Worm (Caenorhabditis elegans) whole organism, L4 larva: ENCODE data around the gene atf-6.
A peak's percentile ranks its signal among the peaks of the same experiment; 100 is the strongest.

Source experiments
- D1046.2 ChIP-seq: fragments of 200-800 bp; sonication (Bioruptor generic); IDR thresholded peaks from 2 replicates; pipeline ENCODE4 v1.3.6; 2022; ENCODE audit warnings: missing genetic modification characterization, missing compliant biosample characterization
- F10B5.3 ChIP-seq: sonication (generic microtip); optimal IDR thresholded peaks from 2 replicates; lab custom pipeline; 2016; ENCODE audit warnings: mild to moderate bottlenecking, missing genetic modification characterization, missing compliant biosample characterization
- F26F4.8 ChIP-seq: fragments of 200-800 bp; sonication (Bioruptor generic); conservative IDR thresholded peaks from 2 replicates; pipeline ENCODE4 v1.3.6; 2022; ENCODE audit warnings: missing genetic modification characterization, missing compliant biosample characterization
- F37D6.2 ChIP-seq: sonication (generic microtip); optimal IDR thresholded peaks from 2 replicates; lab custom pipeline; 2016; ENCODE audit warnings: mild to moderate bottlenecking, missing genetic modification characterization, missing compliant biosample characterization
- T20F7.1 ChIP-seq: fragments of 200-800 bp; sonication (Bioruptor generic); optimal IDR thresholded peaks from 2 replicates; lab custom pipeline; 2018; ENCODE audit warnings: mild to moderate bottlenecking, missing genetic modification characterization, missing compliant biosample characterization
- Y5F2A.4 ChIP-seq: fragments of 200-800 bp; sonication (Bioruptor generic); optimal IDR thresholded peaks from 2 replicates; lab custom pipeline; 2018; ENCODE audit warnings: mild to moderate bottlenecking, missing genetic modification characterization, missing compliant biosample characterization
- Y75B8A.6 ChIP-seq: fragments of 200-800 bp; sonication (Bioruptor generic); IDR thresholded peaks from 2 replicates; pipeline ENCODE4 v1.3.6; 2022; ENCODE audit warnings: missing genetic modification reagents, missing genetic modification characterization, missing compliant biosample characterization
- ZK337.2 ChIP-seq: fragments of 200-800 bp; sonication (Bioruptor generic); IDR thresholded peaks from 2 replicates; pipeline ENCODE4 v1.3.6; 2022; ENCODE audit warnings: missing genetic modification reagents, missing genetic modification characterization, missing compliant biosample characterization
- ZK546.5 ChIP-seq, 2 experiments: sonication (generic microtip); optimal IDR thresholded peaks; 2 replicates each; lab custom pipeline; 2017; ENCODE audit warnings: missing biosample characterization in 2 of 2, missing genetic modification characterization in 2 of 2
- aha-1 ChIP-seq: fragments of 150-350 bp; peaks from one replicate; lab custom pipeline; 2014; ENCODE audit warnings: missing biosample characterization, missing genetic modification characterization
- attf-4 ChIP-seq: sonication (generic microtip); optimal IDR thresholded peaks from 3 replicates; lab custom pipeline; 2017; ENCODE audit warnings: missing biosample characterization, missing genetic modification characterization
- ceh-20 ChIP-seq: fragments of 200-800 bp; sonication (Bioruptor generic); IDR thresholded peaks from 2 replicates; pipeline ENCODE4 v1.3.6; 2022; ENCODE audit warnings: missing genetic modification reagents, missing genetic modification characterization, missing compliant biosample characterization
- ceh-44 ChIP-seq: fragments of 200-800 bp; sonication (Bioruptor generic); IDR thresholded peaks from 2 replicates; pipeline ENCODE4 v1.3.6; 2022; ENCODE audit warnings: missing genetic modification reagents, missing genetic modification characterization, missing compliant biosample characterization
- ceh-82 ChIP-seq: sonication (generic microtip); optimal IDR thresholded peaks from 2 replicates; lab custom pipeline; 2017; ENCODE audit warnings: missing biosample characterization, missing genetic modification characterization
- ces-1 ChIP-seq: fragments of 150-350 bp; sonication (generic microtip); optimal IDR thresholded peaks from 4 replicates; lab custom pipeline; 2014; ENCODE audit warnings: missing biosample characterization, missing genetic modification reagents, missing genetic modification characterization
- cey-2 ChIP-seq: sonication (generic microtip); optimal IDR thresholded peaks from 3 replicates; lab custom pipeline; 2017; ENCODE audit warnings: missing genetic modification characterization, mild to moderate bottlenecking, missing compliant biosample characterization, antibody characterized with exemption, borderline replicate concordance; ENCODE audit not compliant: insufficient read depth
- ctbp-1 ChIP-seq: fragments of 200-800 bp; sonication (Bioruptor generic); IDR thresholded peaks from 2 replicates; pipeline ENCODE4 v1.3.6; 2022; ENCODE audit warnings: missing genetic modification reagents, missing genetic modification characterization, missing compliant biosample characterization
- daf-12 ChIP-seq: fragments of 150-350 bp; optimal IDR thresholded peaks from 2 replicates; lab custom pipeline; 2014; ENCODE audit warnings: missing biosample characterization, missing genetic modification reagents, missing genetic modification characterization
- dmd-6 ChIP-seq: fragments of 200-800 bp; sonication (Bioruptor generic); IDR thresholded peaks from 2 replicates; pipeline ENCODE4 v1.3.6; 2022; ENCODE audit warnings: missing genetic modification reagents, missing genetic modification characterization, missing compliant biosample characterization
- dpl-1 ChIP-seq: fragments of 150-350 bp; optimal IDR thresholded peaks from 2 replicates; lab custom pipeline; 2014; ENCODE audit warnings: missing biosample characterization, missing genetic modification reagents, missing genetic modification characterization
- duxl-1 ChIP-seq: sonication (generic microtip); optimal IDR thresholded peaks from 2 replicates; lab custom pipeline; 2016; ENCODE audit warnings: mild to moderate bottlenecking, missing genetic modification characterization, moderate library complexity, missing compliant biosample characterization; ENCODE audit not compliant: poor library complexity
- egl-43 ChIP-seq: fragments of 200-800 bp; sonication (Bioruptor generic); IDR thresholded peaks from 2 replicates; pipeline ENCODE4 v1.3.6; 2022; ENCODE audit warnings: missing genetic modification reagents, missing genetic modification characterization, missing compliant biosample characterization
- hif-1 ChIP-seq, 2 experiments: sonication (generic microtip); optimal IDR thresholded peaks; 2 replicates each; lab custom pipeline; 2016 to 2017; ENCODE audit warnings: missing compliant biosample characterization in 2 of 2, missing genetic modification characterization in 2 of 2, missing genetic modification reagents in 2 of 2, missing genotype in 2 of 2, mild to moderate bottlenecking in 1 of 2
- hlh-11 ChIP-seq: fragments of 200-800 bp; sonication (Bioruptor generic); optimal IDR thresholded peaks from 2 replicates; lab custom pipeline; 2018; ENCODE audit warnings: mild to moderate bottlenecking, missing genetic modification characterization, missing compliant biosample characterization
- hmg-1.1 ChIP-seq: fragments of 200-800 bp; sonication (Bioruptor generic); IDR thresholded peaks from 2 replicates; pipeline ENCODE4 v1.3.6; 2022; ENCODE audit warnings: missing genetic modification reagents, missing genetic modification characterization, missing compliant biosample characterization
- jun-1 ChIP-seq: fragments of 150-350 bp; optimal IDR thresholded peaks from 2 replicates; lab custom pipeline; 2014; ENCODE audit warnings: missing biosample characterization, missing genetic modification reagents, missing genetic modification characterization
- lim-7 ChIP-seq: fragments of 200-800 bp; sonication (Bioruptor generic); IDR thresholded peaks from 2 replicates; pipeline ENCODE4 v1.3.6; 2022; ENCODE audit warnings: missing genetic modification characterization, missing compliant biosample characterization
- lin-1 ChIP-seq: fragments of 200-800 bp; sonication (Bioruptor generic); IDR thresholded peaks from 2 replicates; pipeline ENCODE4 v1.3.6; 2022; ENCODE audit warnings: missing genetic modification reagents, missing genetic modification characterization, missing compliant biosample characterization
- lin-13 ChIP-seq: fragments of 150-350 bp; optimal IDR thresholded peaks from 2 replicates; lab custom pipeline; 2014; ENCODE audit warnings: missing biosample characterization, missing genetic modification reagents, missing genetic modification characterization
- lin-15B ChIP-seq: fragments of 150-350 bp; sonication (generic microtip); optimal IDR thresholded peaks from 3 replicates; lab custom pipeline; 2014; ENCODE audit warnings: missing biosample characterization, missing genetic modification characterization
- lin-38 ChIP-seq: fragments of 200-800 bp; sonication (Bioruptor generic); IDR thresholded peaks from 2 replicates; pipeline ENCODE4 v1.3.6; 2022; ENCODE audit warnings: missing genetic modification reagents, missing genetic modification characterization, missing compliant biosample characterization
- lir-3 ChIP-seq: sonication (generic microtip); optimal IDR thresholded peaks from 2 replicates; lab custom pipeline; 2016; ENCODE audit warnings: mild to moderate bottlenecking, missing genetic modification characterization, missing compliant biosample characterization
- lsy-2 ChIP-seq, 2 experiments: fragments of 150-350 bp in 1 of 2; sonication (generic microtip) in 1 of 2; optimal IDR thresholded peaks; 2 replicates each; lab custom pipeline; 2014 to 2017; ENCODE audit warnings: missing biosample characterization in 2 of 2, missing genetic modification characterization in 2 of 2
- madf-9 ChIP-seq: fragments of 200-800 bp; sonication (Bioruptor generic); conservative IDR thresholded peaks from 2 replicates; pipeline ENCODE4 v1.3.6; 2022; ENCODE audit warnings: missing genetic modification reagents, missing genetic modification characterization, missing compliant biosample characterization
- mdt-29 ChIP-seq: fragments of 200-800 bp; sonication (Bioruptor generic); IDR thresholded peaks from 2 replicates; pipeline ENCODE4 v1.3.6; 2022; ENCODE audit warnings: missing genetic modification reagents, missing genetic modification characterization, missing compliant biosample characterization
- mep-1 ChIP-seq: fragments of 150-350 bp; sonication (generic microtip); optimal IDR thresholded peaks from 3 replicates; lab custom pipeline; 2014; ENCODE audit warnings: missing biosample characterization, missing genetic modification characterization
- nhr-10 ChIP-seq: fragments of 150-350 bp; optimal IDR thresholded peaks from 2 replicates; lab custom pipeline; 2014; ENCODE audit warnings: missing biosample characterization, missing genetic modification characterization
- nhr-28 ChIP-seq: fragments of 150-350 bp; optimal IDR thresholded peaks from 2 replicates; lab custom pipeline; 2014; ENCODE audit warnings: missing biosample characterization, missing genetic modification characterization
- nhr-41 ChIP-seq: fragments of 200-800 bp; sonication (Bioruptor generic); IDR thresholded peaks from 2 replicates; pipeline ENCODE4 v1.3.6; 2022; ENCODE audit warnings: missing genetic modification reagents, missing genetic modification characterization, missing compliant biosample characterization
- nhr-76 ChIP-seq: fragments of 150-350 bp; optimal IDR thresholded peaks from 2 replicates; lab custom pipeline; 2014; ENCODE audit warnings: missing biosample characterization, missing genetic modification characterization
- nhr-77 ChIP-seq: fragments of 150-350 bp; optimal IDR thresholded peaks from 2 replicates; lab custom pipeline; 2014; ENCODE audit warnings: missing biosample characterization, missing genetic modification characterization
- pha-4 ChIP-seq, 2 experiments: fragments of 150-350 bp in 1 of 2; fragments of 200-800 bp in 1 of 2; sonication (Bioruptor generic) in 1 of 2; IDR thresholded peaks in 1 of 2; optimal IDR thresholded peaks in 1 of 2; 2 replicates each; pipeline versions ENCODE4 v1.3.6 to Lab custom; 2014 to 2022; ENCODE audit warnings: missing genetic modification characterization in 2 of 2, missing genetic modification reagents in 2 of 2, missing biosample characterization in 1 of 2, missing compliant biosample characterization in 1 of 2
- php-3 ChIP-seq: fragments of 200-800 bp; sonication (Bioruptor generic); IDR thresholded peaks from 2 replicates; pipeline ENCODE4 v1.3.6; 2022; ENCODE audit warnings: missing genetic modification reagents, missing genetic modification characterization, missing compliant biosample characterization
- rbr-2 ChIP-seq: sonication (generic microtip); optimal IDR thresholded peaks from 2 replicates; lab custom pipeline; 2016; ENCODE audit warnings: missing genotype, missing genetic modification characterization, missing compliant biosample characterization
- sdz-12 ChIP-seq: fragments of 200-800 bp; sonication (Bioruptor generic); optimal IDR thresholded peaks from 2 replicates; lab custom pipeline; 2018; ENCODE audit warnings: mild to moderate bottlenecking, missing genetic modification characterization, missing compliant biosample characterization
- skn-1 ChIP-seq: fragments of 150-350 bp; optimal IDR thresholded peaks from 2 replicates; lab custom pipeline; 2014; ENCODE audit warnings: missing biosample characterization, missing genetic modification characterization
- spr-1 ChIP-seq: sonication (generic microtip); optimal IDR thresholded peaks from 2 replicates; lab custom pipeline; 2016; ENCODE audit warnings: mild to moderate bottlenecking, missing genetic modification characterization, missing compliant biosample characterization
- unc-130 ChIP-seq: sonication (generic microtip); optimal IDR thresholded peaks from 2 replicates; lab custom pipeline; 2016; ENCODE audit warnings: missing genetic modification reagents, missing genetic modification characterization, missing compliant biosample characterization
- unc-62 ChIP-seq, 3 experiments: fragments of 150-350 bp in 1 of 3; sonication (generic microtip); optimal IDR thresholded peaks in 2 of 3; peaks in 1 of 3; 1 replicate in 1 of 3; 2 replicates in 2 of 3; lab custom pipeline; 2014 to 2017; ENCODE audit warnings: missing biosample characterization in 3 of 3, missing genetic modification characterization in 3 of 3, missing genetic modification reagents in 3 of 3, missing genotype in 1 of 3
- zip-11 ChIP-seq: fragments of 200-800 bp; sonication (Bioruptor generic); IDR thresholded peaks from 2 replicates; pipeline ENCODE4 v1.3.6; 2022; ENCODE audit warnings: missing genetic modification characterization, missing compliant biosample characterization

The atf-6 gene

DNA sequence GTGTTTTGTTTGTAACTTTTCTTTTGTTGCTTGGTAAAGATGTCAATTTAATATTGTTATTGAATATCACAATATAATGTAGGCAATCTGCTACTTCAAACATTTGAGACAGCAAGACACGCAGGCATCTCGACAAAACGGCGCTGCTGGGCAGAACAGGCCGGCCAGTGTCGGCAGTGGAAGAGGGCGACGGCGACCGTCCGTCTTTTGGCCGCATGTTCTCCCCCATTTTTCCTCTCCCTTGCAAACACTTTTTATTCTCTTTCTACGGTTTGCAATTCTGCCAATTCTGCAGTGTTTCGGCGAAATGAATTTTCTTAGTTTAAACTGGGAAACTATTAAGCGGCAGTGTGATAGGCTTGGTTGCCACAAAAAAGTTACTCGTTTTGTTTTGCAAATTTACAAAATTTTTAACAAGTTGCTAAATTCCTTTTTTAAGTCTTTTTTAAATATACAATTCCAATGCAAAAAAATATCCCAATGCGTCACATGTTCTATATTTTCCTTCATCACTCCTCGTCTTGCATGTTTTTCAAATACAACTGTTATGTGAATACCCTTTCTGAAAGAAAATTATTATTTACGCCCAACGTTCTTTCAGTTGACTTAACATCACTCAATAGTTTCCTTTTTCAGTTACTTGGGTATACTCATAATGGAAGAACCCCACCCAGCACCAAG, 31.3 kb upstream of the atf-6 start, which contains the start of gene T18D3.6 (continued):
- TF ChIP-seq daf-12 (tag; lab: Kevin White, UChicago) (no peak), ctbp-1 (GFP tag; lab: Robert Waterston, UW) (no peak), unc-62 (GFP tag; optimal IDR thresholded peaks at IDR 0.05 in 1 of 2; lab: Kevin White, UChicago) (peak in 1 of 2 experiments; percentile 72), unc-62 (tag; optimal IDR thresholded peaks at IDR 0.05; lab: Kevin White, UChicago) (no peak), lin-15B (tag; lab: Kevin White, UChicago) (no peak), sdz-12 (no peak), lin-1 (GFP tag; lab: Robert Waterston, UW) (no peak), mdt-29 (no peak), ceh-82 (tag; lab: Kevin White, UChicago) (no peak), D1046.2 (GFP tag; lab: Robert Waterston, UW) (no peak), hif-1 (tag; optimal IDR thresholded peaks at IDR 0.05; lab: Kevin White, UChicago) (peak in 1 of 2 experiments; percentile 9), aha-1 (tag; lab: Kevin White, UChicago) (no peak), nhr-10 (tag; lab: Kevin White, UChicago) (no peak), F26F4.8 (GFP tag; lab: Robert Waterston, UW) (no peak), nhr-77 (no peak), spr-1 (tag; lab: Kevin White, UChicago) (no peak), Y75B8A.6 (no peak), nhr-76 (tag; lab: Kevin White, UChicago) (no peak), madf-9 (GFP tag; lab: Robert Waterston, UW) (no peak), hlh-11 (peak; percentile 51), attf-4 (tag; lab: Kevin White, UChicago) (no peak), ceh-20 (GFP tag; lab: Robert Waterston, UW) (no peak), unc-130 (GFP tag; lab: Kevin White, UChicago) (no peak), dpl-1 (GFP tag; lab: Kevin White, UChicago) (no peak), lin-38 (GFP tag; lab: Robert Waterston, UW) (no peak), lir-3 (tag; lab: Kevin White, UChicago) (no peak), pha-4 (GFP tag; IDR thresholded peaks at IDR 0.05; lab: Robert Waterston, UW) (no peak), pha-4 (tag; optimal IDR thresholded peaks at IDR 0.05; lab: Kevin White, UChicago) (no peak), ces-1 (GFP tag; lab: Kevin White, UChicago) (no peak), F37D6.2 (tag; lab: Kevin White, UChicago) (no peak), lsy-2 (tag; optimal IDR thresholded peaks at IDR 0.05; lab: Kevin White, UChicago) (peak in 1 of 2 experiments; percentile 11), lin-13 (GFP tag; lab: Kevin White, UChicago) (no peak), duxl-1 (tag; lab: Kevin White, UChicago) (no peak), T20F7.1 (GFP tag; lab: Kevin White, UChicago) (no peak), skn-1 (tag; lab: Kevin White, UChicago) (no peak), ZK546.5 (tag; optimal IDR thresholded peaks at IDR 0.05; lab: Kevin White, UChicago) (no peak), dmd-6 (GFP tag; lab: Robert Waterston, UW) (peak; percentile 31; the same call in 1 of the 2 replicates), Y5F2A.4 (GFP tag; lab: Kevin White, UChicago) (no peak), lim-7 (no peak), php-3 (GFP tag; lab: Robert Waterston, UW) (no peak), ceh-44 (GFP tag; lab: Robert Waterston, UW) (no peak), zip-11 (no peak), hmg-1.1 (GFP tag; lab: Robert Waterston, UW) (peak; percentile 52), rbr-2 (no peak), nhr-41 (GFP tag; lab: Robert Waterston, UW) (no peak), nhr-28 (tag; lab: Kevin White, UChicago) (peak; percentile 33), cey-2 (no peak), jun-1 (tag; lab: Kevin White, UChicago) (no peak), F10B5.3 (tag; lab: Kevin White, UChicago) (no peak), mep-1 (tag; lab: Kevin White, UChicago) (peak; percentile 13), egl-43 (GFP tag; lab: Robert Waterston, UW) (0 out of 2 replicates have a peak, but pooled peaks have one; percentile 51), ZK337.2 (no peak)
